Fruit fly (Drosophila melanogaster): ENCODE data around the gene CG4907.
A peak's percentile ranks its signal among the peaks of the same experiment; 100 is the strongest.

Gene CG4907

DNA sequence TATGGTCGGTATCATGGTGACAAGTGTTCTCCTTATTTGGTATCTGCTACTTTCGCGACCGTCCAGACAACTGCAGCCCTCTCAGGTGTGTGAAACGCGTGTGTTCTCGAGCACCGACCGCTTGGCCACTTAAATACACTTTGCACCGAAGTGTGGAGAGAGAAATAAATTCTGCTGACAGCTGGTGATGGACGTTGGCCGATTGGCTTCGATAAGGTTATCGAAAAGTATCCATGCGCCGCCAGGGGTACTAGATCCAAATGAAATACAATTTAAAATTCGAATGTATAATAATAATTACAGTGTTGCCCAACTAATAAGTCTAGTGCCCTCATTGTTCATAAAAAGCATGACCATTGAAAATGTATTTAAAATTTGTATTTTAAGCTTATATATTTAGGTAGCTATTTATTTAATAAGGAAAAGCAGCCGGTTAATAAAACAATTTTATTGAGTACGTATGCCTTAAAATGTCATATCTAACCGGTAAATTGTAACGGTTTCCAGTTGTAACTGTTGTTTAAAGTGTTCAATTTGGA is 24.2 kb downstream of the CG4907 start, which contains the start of the genes Gclm and CG17625 (continued):
- TF ChIP-seq gfzf (GFP tag; optimal IDR thresholded peaks at IDR 0.05) (peak; percentile 9), crc (GFP tag; optimal IDR thresholded peaks at IDR 0.05) (no peak), eyg (GFP tag; optimal IDR thresholded peaks at IDR 0.05) (no peak), luna (GFP tag; optimal IDR thresholded peaks at IDR 0.05) (no peak), nmo (GFP tag; optimal IDR thresholded peaks at IDR 0.05) (peak; percentile 70), CG4730 (GFP tag; IDR thresholded peaks at IDR 0.05) (no peak), CG8924 (tag; optimal IDR thresholded peaks at IDR 0.05) (peak; percentile 67), Drgx (GFP tag; IDR thresholded peaks at IDR 0.05) (peak; percentile 44), CG1024 (GFP tag; IDR thresholded peaks at IDR 0.05) (peak; percentile 35; the same call in 1 of the 2 replicates), Dll (GFP tag; IDR thresholded peaks at IDR 0.05; ENCODE audit: partially characterized antibody) (peak; percentile 78), jigr1 (GFP tag; IDR thresholded peaks at IDR 0.05) (peak; percentile 37; the same call in 1 of the 3 replicates), CG11723 (GFP tag; optimal IDR thresholded peaks at IDR 0.05) (no peak), CG9932 (GFP tag; IDR thresholded peaks at IDR 0.05) (peak; percentile 85), gem (tag; optimal IDR thresholded peaks at IDR 0.05) (no peak), ara (GFP tag; IDR thresholded peaks at IDR 0.05) (no peak), Hmx (GFP tag; optimal IDR thresholded peaks at IDR 0.05) (no peak), CG17612 (GFP tag; IDR thresholded peaks at IDR 0.05) (no peak), E2f1 (GFP tag; IDR thresholded peaks at IDR 0.05) (peak; percentile 57), CG7928 (GFP tag; optimal IDR thresholded peaks at IDR 0.05) (peak; percentile 88), org-1 (GFP tag; optimal IDR thresholded peaks at IDR 0.05) (no peak), slp2 (GFP tag; optimal IDR thresholded peaks at IDR 0.05) (no peak), grn (GFP tag; optimal IDR thresholded peaks at IDR 0.05) (no peak), CG1603 (tag; optimal IDR thresholded peaks at IDR 0.05) (peak; percentile 80), ap (GFP tag; IDR thresholded peaks at IDR 0.05) (no peak), dmrt11E (tag; optimal IDR thresholded peaks at IDR 0.05) (peak; percentile 38), chinmo (GFP tag; IDR thresholded peaks at IDR 0.05; ENCODE audit: partially characterized antibody) (peak; percentile 79; the same call in 1 of the 4 replicates), bbx (GFP tag; IDR thresholded peaks at IDR 0.05; ENCODE audit: partially characterized antibody) (peak; percentile 84), nom (GFP tag; optimal IDR thresholded peaks at IDR 0.05) (no peak), Dref (GFP tag; IDR thresholded peaks at IDR 0.05) (peak; percentile 95), CG14860 (GFP tag; IDR thresholded peaks at IDR 0.05; ENCODE audit: partially characterized antibody) (peak; percentile 73; the same call in 2 of the 3 replicates), CG11695 (GFP tag; IDR thresholded peaks at IDR 0.05) (no peak), H2.0 (GFP tag; IDR thresholded peaks at IDR 0.05) (peak; percentile 28; the same call in 1 of the 2 replicates), CG7963 (GFP tag; IDR thresholded peaks at IDR 0.05; ENCODE audit: partially characterized antibody) (peak; percentile 62)

DNA sequence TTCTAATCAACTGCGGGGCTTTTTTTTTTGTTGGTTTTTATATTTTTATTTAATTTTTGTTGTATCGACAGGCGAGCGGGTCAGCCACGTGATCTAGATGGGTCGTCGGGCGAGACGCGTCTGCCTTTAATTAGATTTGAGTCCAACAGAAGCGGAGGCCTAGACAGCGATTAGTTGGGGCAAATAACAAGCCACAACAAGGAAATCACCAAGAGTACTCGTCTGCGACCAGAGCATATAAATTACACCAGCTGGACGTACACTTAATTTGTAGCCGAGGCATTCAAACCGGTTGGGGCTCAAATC is 25.7 kb downstream of the CG4907 start:
- TF ChIP-seq cwo (GFP tag; optimal IDR thresholded peaks at IDR 0.05) (peak; percentile 82), CG11695 (GFP tag; IDR thresholded peaks at IDR 0.05) (0 out of 3 replicates have a peak, but pooled peaks have one; percentile 14), CG18476 (GFP tag; optimal IDR thresholded peaks at IDR 0.05) (no peak), wdn (GFP tag; IDR thresholded peaks at IDR 0.05) (no peak), Awh (GFP tag; IDR thresholded peaks at IDR 0.05) (0 out of 2 replicates have a peak, but pooled peaks have one; percentile 7), exex (tag; optimal IDR thresholded peaks at IDR 0.05) (peak; percentile 46), CG30403 (GFP tag; optimal IDR thresholded peaks at IDR 0.05) (no peak), Dref (GFP tag; IDR thresholded peaks at IDR 0.05) (no peak), sens (GFP tag) (peak; percentile 72), CG7928 (GFP tag; optimal IDR thresholded peaks at IDR 0.05) (no peak)

Measured in whole organism, embryonic.